Fruit fly (Drosophila melanogaster): ENCODE measurements around the gene CG7179.

dm6 chr2L:7811249-7812002 lies 33.6 kb upstream of the CG7179 start, which contains the start of gene LanB1:
- peak; percentile 0 for TF ChIP-seq EcR (GFP tag; optimal IDR thresholded peaks at IDR 0.05)
- TF ChIP-seq Pif1B (GFP tag; optimal IDR thresholded peaks at IDR 0.05): no peak
- TF ChIP-seq CG15710 (tag; optimal IDR thresholded peaks at IDR 0.05): no peak
- peak; percentile 3 for TF ChIP-seq CG13204 (GFP tag; optimal IDR thresholded peaks at IDR 0.05)
- no peak; the same call in 1 of the 2 replicates for TF ChIP-seq Ets98B (GFP tag; IDR thresholded peaks at IDR 0.05)
